Fruit fly (Drosophila melanogaster) whole organism, pupa: ENCODE data around the gene CG4364.

Experiments used
- CG10348 ChIP-seq: fragments of 200-800 bp; sonication (Bioruptor generic); IDR thresholded peaks from 2 replicates; pipeline ENCODE4 v1.3.6; 2022; ENCODE audit warnings: missing biosample characterization, missing genetic modification characterization
- CG12605 ChIP-seq: fragments of 200-800 bp; sonication (Bioruptor generic); IDR thresholded peaks from 2 replicates; pipeline ENCODE4 v1.3.6; 2022; ENCODE audit warnings: missing biosample characterization, missing genetic modification characterization
- CG13204 ChIP-seq: fragments of 200-800 bp; sonication (Bioruptor generic); optimal IDR thresholded peaks from 2 replicates; lab custom pipeline; 2018; ENCODE audit warnings: missing biosample characterization, mild to moderate bottlenecking, missing genetic modification characterization, moderate library complexity
- CG14655 ChIP-seq: fragments of 200-800 bp; sonication (Bioruptor generic); optimal IDR thresholded peaks from 3 replicates; lab custom pipeline; 2017; ENCODE audit warnings: mild to moderate bottlenecking, missing biosample characterization, missing genetic modification reagents, missing genetic modification characterization
- CG15710 ChIP-seq: fragments of 200-800 bp; sonication (Bioruptor generic); optimal IDR thresholded peaks from 2 replicates; lab custom pipeline; 2018; ENCODE audit warnings: missing biosample characterization, mild to moderate bottlenecking, missing genetic modification characterization, moderate library complexity
- CG17806 ChIP-seq: fragments of 200-800 bp; sonication (Bioruptor generic); optimal IDR thresholded peaks from 2 replicates; lab custom pipeline; 2018; ENCODE audit warnings: missing biosample characterization, mild to moderate bottlenecking, missing genetic modification characterization, moderate library complexity
- CG32121 ChIP-seq: fragments of 200-800 bp; sonication (Bioruptor generic); IDR thresholded peaks from 2 replicates; pipeline ENCODE4 v1.3.6; 2022; ENCODE audit warnings: missing biosample characterization, missing genetic modification characterization
- CG34367 ChIP-seq: fragments of 200-800 bp; sonication (Bioruptor generic); optimal IDR thresholded peaks from 2 replicates; lab custom pipeline; 2018; ENCODE audit warnings: missing biosample characterization, mild to moderate bottlenecking, missing genetic modification characterization
- CG4496 ChIP-seq: fragments of 200-800 bp; sonication (Bioruptor generic); IDR thresholded peaks from 3 replicates; pipeline ENCODE4 v1.3.6; 2022; ENCODE audit warnings: missing biosample characterization, missing genetic modification characterization
- CG8159 ChIP-seq: fragments of 200-800 bp; sonication (Bioruptor generic); optimal IDR thresholded peaks from 3 replicates; lab custom pipeline; 2018; ENCODE audit warnings: missing biosample characterization, mild to moderate bottlenecking, missing genetic modification characterization, moderate library complexity
- CG8301 ChIP-seq: fragments of 200-800 bp; sonication (Bioruptor generic); optimal IDR thresholded peaks from 2 replicates; lab custom pipeline; 2018; ENCODE audit warnings: missing biosample characterization, mild to moderate bottlenecking, missing genetic modification characterization
- CG9948 ChIP-seq: fragments of 200-800 bp; sonication (Bioruptor generic); optimal IDR thresholded peaks from 2 replicates; lab custom pipeline; 2018; ENCODE audit warnings: missing biosample characterization, mild to moderate bottlenecking, missing genetic modification characterization, moderate library complexity
- D1 ChIP-seq: fragments of 200-800 bp; sonication (Bioruptor generic); optimal IDR thresholded peaks from 2 replicates; lab custom pipeline; 2018; ENCODE audit warnings: missing biosample characterization, mild to moderate bottlenecking, missing genetic modification characterization, moderate library complexity
- EcR ChIP-seq: fragments of 200-800 bp; sonication (Bioruptor generic); optimal IDR thresholded peaks from 3 replicates; lab custom pipeline; 2019; ENCODE audit warnings: missing biosample characterization, missing genetic modification characterization, mild to moderate bottlenecking, moderate library complexity, missing genetic modification reagents
- Ets98B ChIP-seq: fragments of 200-800 bp; sonication (Bioruptor generic); IDR thresholded peaks from 2 replicates; pipeline ENCODE4 v1.3.6; 2022; ENCODE audit warnings: missing biosample characterization, missing genetic modification characterization
- Pif1A ChIP-seq: fragments of 200-800 bp; sonication (Bioruptor generic); optimal IDR thresholded peaks from 3 replicates; lab custom pipeline; 2016; ENCODE audit warnings: missing biosample characterization, missing genetic modification characterization
- Pif1B ChIP-seq: fragments of 200-800 bp; sonication (Bioruptor generic); optimal IDR thresholded peaks from 3 replicates; lab custom pipeline; 2016; ENCODE audit warnings: missing biosample characterization, missing genetic modification characterization
- Snoo ChIP-seq: fragments of 200-800 bp; sonication (Bioruptor generic); optimal IDR thresholded peaks from 3 replicates; lab custom pipeline; 2017; ENCODE audit warnings: missing biosample characterization, mild to moderate bottlenecking, missing genetic modification characterization, inconsistent platforms
- fd96Ca ChIP-seq: fragments of 200-800 bp; sonication (Bioruptor generic); IDR thresholded peaks from 3 replicates; pipeline ENCODE4 v1.3.6; 2022; ENCODE audit warnings: missing biosample characterization, missing genetic modification characterization
- gl ChIP-seq: fragments of 200-800 bp; sonication (Bioruptor generic); optimal IDR thresholded peaks from 2 replicates; lab custom pipeline; 2018; ENCODE audit warnings: missing biosample characterization, mild to moderate bottlenecking, missing genetic modification characterization
- rn ChIP-seq: fragments of 200-800 bp; sonication (Bioruptor generic); IDR thresholded peaks from 2 replicates; pipeline ENCODE4 v1.3.6; 2022; ENCODE audit warnings: missing biosample characterization, missing genetic modification characterization

CG4364 gene

dm6 chr2L:9669354-9669753 lies 41.7 kb downstream of the CG4364 start:
- TF ChIP-seq CG17806 (no peak), fd96Ca (GFP tag; lab: Robert Waterston, UW) (peak; percentile 33; the same call in 1 of the 3 replicates), CG10348 (peak; percentile 56; the same call in 1 of the 2 replicates), CG8301 (tag; lab: Kevin White, UChicago) (peak; percentile 67), CG12605 (GFP tag; lab: Robert Waterston, UW) (peak; percentile 89), CG32121 (GFP tag; lab: Robert Waterston, UW) (peak; percentile 96), Ets98B (GFP tag; lab: Robert Waterston, UW) (peak; percentile 88), CG8159 (no peak), rn (GFP tag; lab: Robert Waterston, UW) (no peak), CG4496 (GFP tag; lab: Robert Waterston, UW) (peak; percentile 92), CG15710 (tag; lab: Kevin White, UChicago) (no peak), CG13204 (GFP tag; lab: Kevin White, UChicago) (no peak), CG14655 (GFP tag; lab: Kevin White, UChicago) (peak; percentile 62), CG34367 (tag; lab: Kevin White, UChicago) (no peak), CG9948 (no peak), Pif1A (GFP tag; lab: Kevin White, UChicago) (peak; percentile 20), EcR (no peak), Snoo (no peak), Pif1B (peak; percentile 1), gl (no peak), D1 (tag; lab: Kevin White, UChicago) (no peak)

DNA sequence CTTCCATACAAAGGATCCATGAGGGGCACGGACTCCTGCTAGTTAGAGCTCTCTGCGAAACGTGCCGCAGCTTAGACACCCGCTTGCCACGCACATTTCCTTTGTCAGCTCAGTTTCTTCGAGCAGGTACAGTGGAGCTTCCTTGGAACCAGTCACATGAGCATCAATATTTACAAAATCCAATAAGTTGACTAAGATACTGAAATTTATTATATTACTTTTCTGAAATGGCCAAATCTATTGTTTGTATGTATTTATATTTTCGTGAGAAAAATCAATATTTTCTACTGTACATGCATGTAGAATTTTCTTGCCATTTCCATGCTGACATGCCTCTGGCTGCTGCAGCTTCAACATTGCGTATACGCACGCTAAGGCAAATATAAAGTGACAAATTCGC lies 48.1 kb downstream of the CG4364 start:
- TF ChIP-seq CG34367 (tag; lab: Kevin White, UChicago) = no peak
- TF ChIP-seq CG10348 = no peak
- TF ChIP-seq fd96Ca (GFP tag; lab: Robert Waterston, UW) = no peak
- no peak for TF ChIP-seq CG4496 (GFP tag; lab: Robert Waterston, UW)
- TF ChIP-seq Snoo = no peak
- no peak for TF ChIP-seq EcR
- TF ChIP-seq rn (GFP tag; lab: Robert Waterston, UW) = no peak
- TF ChIP-seq gl = no peak

DNA sequence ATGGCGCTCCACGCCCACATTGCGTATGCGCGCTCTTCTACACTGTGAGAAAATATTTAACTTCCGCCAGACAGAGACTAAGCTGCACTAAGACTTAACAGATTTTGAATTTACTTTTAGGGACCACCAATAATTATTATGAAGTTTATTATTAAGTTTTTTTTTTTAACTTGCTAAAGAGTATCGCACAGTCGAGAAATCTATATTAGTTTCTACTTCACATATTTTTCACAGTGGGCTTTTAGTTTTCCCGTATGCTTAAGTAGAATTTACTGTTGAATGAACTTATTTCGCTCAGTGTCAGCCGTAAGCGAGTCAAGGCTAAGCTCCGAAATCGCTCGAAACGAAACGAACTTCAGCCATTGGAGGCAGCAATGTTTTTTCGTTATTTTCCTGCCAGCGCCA lies 50.6 kb downstream of the CG4364 start:
- TF ChIP-seq D1 (tag; lab: Kevin White, UChicago) (no peak), CG4496 (GFP tag; lab: Robert Waterston, UW) (peak; percentile 45; the same call in 1 of the 3 replicates), fd96Ca (GFP tag; lab: Robert Waterston, UW) (0 out of 3 replicates have a peak, but pooled peaks have one; percentile 34), CG34367 (tag; lab: Kevin White, UChicago) (no peak), CG14655 (GFP tag; lab: Kevin White, UChicago) (peak; percentile 52), CG15710 (tag; lab: Kevin White, UChicago) (peak; percentile 52), CG9948 (peak; percentile 39), Pif1A (GFP tag; lab: Kevin White, UChicago) (peak; percentile 38), CG32121 (GFP tag; lab: Robert Waterston, UW) (no peak), CG17806 (no peak), CG8159 (peak; percentile 64), Pif1B (peak; percentile 26), gl (no peak), Ets98B (GFP tag; lab: Robert Waterston, UW) (no peak; the same call in 1 of the 2 replicates), CG8301 (tag; lab: Kevin White, UChicago) (no peak)
